Fruit fly (Drosophila melanogaster) S2 (cell line): ENCODE results near the gene CG34140.

Experiments used
- CG8478 ChIP-seq: fragments of >200 bp; optimal IDR thresholded peaks from 2 replicates; lab custom pipeline; 2018
- CTCF ChIP-seq, 2 experiments: fragments of >200 bp; optimal IDR thresholded peaks; 2 replicates each; lab custom pipeline; 2018

DNA sequence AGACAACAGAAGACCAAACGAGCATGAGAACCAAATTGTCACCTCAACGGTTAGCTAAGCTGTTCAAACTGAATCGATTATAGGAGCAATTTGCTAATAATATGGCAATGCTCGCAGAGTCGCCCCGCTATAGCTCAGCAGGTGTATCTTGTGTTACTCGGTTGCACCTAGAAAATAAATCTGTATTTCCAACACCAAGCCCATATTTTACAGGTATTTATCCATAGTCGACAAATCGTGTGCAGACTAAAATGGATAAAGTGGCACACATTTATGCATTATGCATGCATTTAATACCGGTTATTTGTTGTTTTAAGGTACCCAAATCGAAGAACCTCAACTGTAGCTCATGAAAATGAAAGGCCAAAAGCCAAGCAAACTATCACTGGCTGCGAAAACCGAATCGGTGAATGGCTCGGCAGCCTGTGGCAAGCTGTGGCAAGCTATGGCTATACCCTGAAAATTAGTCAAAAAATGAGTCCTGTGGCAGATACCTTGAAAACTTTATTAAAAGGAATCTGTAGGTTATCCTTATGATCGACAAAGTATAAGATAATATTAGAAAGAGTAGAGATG lies 5.2 kb downstream of the CG34140 start, which contains the start of gene Vdup1:
- no peak for TF ChIP-seq CG8478 (lab: Kevin White, UChicago)
- no peak for TF ChIP-seq CTCF (optimal IDR thresholded peaks at IDR 0.05; lab: Kevin White, UChicago)
